Fruit fly (Drosophila melanogaster) whole organism, wandering third instar larva: ENCODE results near the gene Rox8.
A peak's percentile ranks its signal among the peaks of the same experiment; 100 is the strongest.

Experiments
- CG9705 ChIP-seq: fragments of 200-800 bp; sonication (Bioruptor generic); optimal IDR thresholded peaks from 2 replicates; lab custom pipeline; 2018; ENCODE audit warnings: missing biosample characterization, mild to moderate bottlenecking, missing genetic modification characterization
- CrebA ChIP-seq: fragments of 200-800 bp; sonication (Bioruptor generic); optimal IDR thresholded peaks from 2 replicates; lab custom pipeline; 2016; ENCODE audit warnings: missing biosample characterization, mild to moderate bottlenecking, missing genetic modification characterization, borderline replicate concordance
- Dfd ChIP-seq: fragments of >200 bp; optimal IDR thresholded peaks from 2 replicates; lab custom pipeline; 2017; ENCODE audit warnings: missing biosample characterization, missing genetic modification characterization
- GATAd ChIP-seq: sonication (Bioruptor generic); optimal IDR thresholded peaks from 2 replicates; lab custom pipeline; 2016; ENCODE audit warnings: missing biosample characterization, missing genetic modification characterization
- HLH106 ChIP-seq: fragments of 200-800 bp; optimal IDR thresholded peaks from 3 replicates; lab custom pipeline; 2019; ENCODE audit warnings: missing biosample characterization, mild to moderate bottlenecking, missing genetic modification characterization, moderate library complexity
- Hnf4 ChIP-seq: fragments of 200-800 bp; sonication (Bioruptor generic); optimal IDR thresholded peaks from 2 replicates; lab custom pipeline; 2016; ENCODE audit warnings: missing biosample characterization, mild to moderate bottlenecking, missing genetic modification characterization
- Hr83 ChIP-seq: fragments of 200-300 bp; sonication (Bioruptor generic); optimal IDR thresholded peaks from 2 replicates; lab custom pipeline; 2016; ENCODE audit warnings: missing biosample characterization, mild to moderate bottlenecking, missing genetic modification characterization, moderate library complexity; ENCODE audit not compliant: poor library complexity, severe bottlenecking
- Mio ChIP-seq: sonication (Bioruptor generic); optimal IDR thresholded peaks from 2 replicates; lab custom pipeline; 2016; ENCODE audit warnings: missing biosample characterization, missing genetic modification characterization
- N ChIP-seq: fragments of >200 bp; optimal IDR thresholded peaks from 2 replicates; lab custom pipeline; 2018; ENCODE audit warnings: missing biosample characterization, missing external identifiers, missing genetic modification characterization
- OdsH ChIP-seq: fragments of 200-800 bp; sonication (Bioruptor generic); optimal IDR thresholded peaks from 2 replicates; lab custom pipeline; 2016; ENCODE audit warnings: missing biosample characterization, mild to moderate bottlenecking, missing genetic modification characterization
- Rel ChIP-seq, 2 experiments: fragments of 200-800 bp; sonication (Bioruptor generic) in 1 of 2; optimal IDR thresholded peaks; 2 replicates in 1 of 2; 3 replicates in 1 of 2; lab custom pipeline; 2016 to 2019; ENCODE audit warnings: mild to moderate bottlenecking in 2 of 2, missing biosample characterization in 2 of 2, missing genetic modification characterization in 2 of 2, moderate library complexity in 1 of 2
- Sp1 ChIP-seq: fragments of 200-800 bp; sonication (Bioruptor generic); optimal IDR thresholded peaks from 3 replicates; lab custom pipeline; 2019; ENCODE audit warnings: missing biosample characterization, mild to moderate bottlenecking, missing genetic modification characterization, moderate library complexity
- Vsx2 ChIP-seq: fragments of 200-300, 225-300 bp; sonication (Bioruptor generic); optimal IDR thresholded peaks from 2 replicates; lab custom pipeline; 2018; ENCODE audit warnings: missing biosample characterization, missing genetic modification characterization; ENCODE audit not compliant: partially characterized antibody
- dmrt93B ChIP-seq: fragments of 200-800 bp; sonication (Bioruptor generic); optimal IDR thresholded peaks from 2 replicates; lab custom pipeline; 2018; ENCODE audit warnings: missing biosample characterization, mild to moderate bottlenecking, missing genetic modification characterization
- ey ChIP-seq: fragments of 200-800 bp; sonication (Bioruptor generic); optimal IDR thresholded peaks from 2 replicates; lab custom pipeline; 2016; ENCODE audit warnings: missing biosample characterization, missing genetic modification characterization
- pan ChIP-seq: fragments of >200 bp; optimal IDR thresholded peaks from 2 replicates; lab custom pipeline; 2017
- sage ChIP-seq: fragments of 200-800 bp; sonication (Bioruptor generic); optimal IDR thresholded peaks from 2 replicates; lab custom pipeline; 2016; ENCODE audit warnings: missing biosample characterization, mild to moderate bottlenecking, missing genetic modification characterization
- sv ChIP-seq: fragments of 200-800 bp; sonication (Bioruptor generic); optimal IDR thresholded peaks from 3 replicates; lab custom pipeline; 2016; ENCODE audit warnings: missing biosample characterization, missing genetic modification characterization
- usp ChIP-seq: fragments of >200 bp; optimal IDR thresholded peaks from 2 replicates; lab custom pipeline; 2017; ENCODE audit warnings: missing biosample characterization, missing genetic modification characterization

Rox8 gene

dm6 chr3R:23995460-23995859 is 52.6 kb downstream of the Rox8 start, which contains the start of gene CG33108:
CG33108 (plus strand) TSS chr3R:23995659.
- TF ChIP-seq CrebA (GFP tag; lab: Kevin White, UChicago): no peak
- TF ChIP-seq HLH106 (tag; lab: Kevin White, UChicago): no peak
- TF ChIP-seq Hr83 (GFP tag; lab: Kevin White, UChicago): peak; percentile 35
- no peak for TF ChIP-seq Rel (GFP tag; optimal IDR thresholded peaks at IDR 0.05; lab: Kevin White, UChicago)
- TF ChIP-seq Rel (tag; optimal IDR thresholded peaks at IDR 0.05; lab: Kevin White, UChicago): peak; percentile 15
- TF ChIP-seq Hnf4 (GFP tag; lab: Kevin White, UChicago): peak; percentile 21

dm6 chr3R:23994578-23994977 is 53.5 kb downstream of the Rox8 start:
- TF ChIP-seq N (GFP tag; lab: Kevin White, UChicago) (no peak), GATAd (GFP tag; lab: Kevin White, UChicago) (no peak), Sp1 (GFP tag; lab: Kevin White, UChicago) (no peak), OdsH (no peak), Vsx2 (GFP tag; lab: Kevin White, UChicago) (no peak), pan (lab: Kevin White, UChicago) (no peak), CrebA (GFP tag; lab: Kevin White, UChicago) (no peak), Dfd (GFP tag; lab: Kevin White, UChicago) (no peak), dmrt93B (no peak), sv (no peak), Rel (GFP tag; optimal IDR thresholded peaks at IDR 0.05; lab: Kevin White, UChicago) (no peak), Rel (tag; optimal IDR thresholded peaks at IDR 0.05; lab: Kevin White, UChicago) (no peak), Mio (GFP tag; lab: Kevin White, UChicago) (no peak), Hr83 (GFP tag; lab: Kevin White, UChicago) (no peak), sage (no peak), CG9705 (GFP tag; lab: Kevin White, UChicago) (no peak), ey (GFP tag; lab: Kevin White, UChicago) (no peak), usp (GFP tag; lab: Kevin White, UChicago) (no peak)
